Worm (Caenorhabditis elegans) whole organism, L2 larva: Measurements from ENCODE around the gene ccep-135.
A peak's percentile ranks its signal among the peaks of the same experiment; 100 is the strongest.

Source experiments
- C34F6.9 ChIP-seq: fragments of 150-350 bp; optimal IDR thresholded peaks from 2 replicates; lab custom pipeline; 2014; ENCODE audit warnings: missing biosample characterization, missing genetic modification characterization
- F13H6.1 ChIP-seq: sonication (generic microtip); optimal IDR thresholded peaks from 2 replicates; lab custom pipeline; 2016; ENCODE audit warnings: missing genetic modification characterization, missing compliant biosample characterization
- R02D3.7 ChIP-seq: fragments of 150-350 bp; optimal IDR thresholded peaks from 2 replicates; lab custom pipeline; 2014; ENCODE audit warnings: missing biosample characterization, missing genetic modification characterization
- Y55F3AM.14 ChIP-seq: fragments of 200-800 bp; sonication (Bioruptor generic); optimal IDR thresholded peaks from 2 replicates; lab custom pipeline; 2018; ENCODE audit warnings: mild to moderate bottlenecking, missing genetic modification characterization, missing compliant biosample characterization
- ZK546.5 ChIP-seq: sonication (generic microtip); optimal IDR thresholded peaks from 2 replicates; lab custom pipeline; 2017; ENCODE audit warnings: missing biosample characterization, missing genetic modification characterization
- alr-1 ChIP-seq: fragments of 150-350 bp; optimal IDR thresholded peaks from 2 replicates; lab custom pipeline; 2014; ENCODE audit warnings: missing biosample characterization, missing genetic modification characterization
- aly-2 ChIP-seq: fragments of 150-350 bp; optimal IDR thresholded peaks from 2 replicates; lab custom pipeline; 2014; ENCODE audit warnings: missing biosample characterization, missing genetic modification characterization
- ama-1 ChIP-seq: fragments of 150-350 bp; optimal IDR thresholded peaks from 2 replicates; lab custom pipeline; 2018; ENCODE audit warnings: inconsistent platforms
- blmp-1 ChIP-seq: sonication (generic microtip); optimal IDR thresholded peaks from 2 replicates; lab custom pipeline; 2017; ENCODE audit warnings: missing genetic modification characterization, mild to moderate bottlenecking, missing compliant biosample characterization, antibody characterized with exemption, moderate library complexity; ENCODE audit not compliant: insufficient read depth
- ceh-16 ChIP-seq: fragments of 150-350 bp; optimal IDR thresholded peaks from 2 replicates; lab custom pipeline; 2014; ENCODE audit warnings: missing biosample characterization, missing genetic modification characterization
- ceh-82 ChIP-seq: fragments of 150-350 bp; optimal IDR thresholded peaks from 2 replicates; lab custom pipeline; 2014; ENCODE audit warnings: missing biosample characterization, missing genetic modification characterization
- crh-2 ChIP-seq: sonication (generic microtip); optimal IDR thresholded peaks from 2 replicates; lab custom pipeline; 2017; ENCODE audit warnings: missing biosample characterization, missing genetic modification characterization
- dmd-4 ChIP-seq: sonication (generic microtip); optimal IDR thresholded peaks from 2 replicates; lab custom pipeline; 2017; ENCODE audit warnings: missing biosample characterization, missing genetic modification characterization
- egl-27 ChIP-seq: sonication (generic microtip); optimal IDR thresholded peaks from 3 replicates; lab custom pipeline; 2017; ENCODE audit warnings: missing biosample characterization, missing genetic modification reagents, missing genetic modification characterization
- elt-1 ChIP-seq: fragments of 150-350 bp; optimal IDR thresholded peaks from 2 replicates; lab custom pipeline; 2014; ENCODE audit warnings: missing biosample characterization, missing genetic modification characterization
- elt-3 ChIP-seq: sonication (generic microtip); optimal IDR thresholded peaks from 2 replicates; lab custom pipeline; 2017; ENCODE audit warnings: missing biosample characterization, missing genetic modification characterization
- fos-1 ChIP-seq: fragments of 150-350 bp; optimal IDR thresholded peaks from 2 replicates; lab custom pipeline; 2014; ENCODE audit warnings: missing biosample characterization, missing genetic modification characterization
- gmeb-1 ChIP-seq: fragments of 150-350 bp; optimal IDR thresholded peaks from 2 replicates; lab custom pipeline; 2014; ENCODE audit warnings: missing biosample characterization, missing genetic modification characterization
- lin-11 ChIP-seq: fragments of 150-350 bp; sonication (generic microtip); optimal IDR thresholded peaks from 2 replicates; lab custom pipeline; 2014; ENCODE audit warnings: missing biosample characterization, missing genetic modification characterization, inconsistent platforms, mixed read lengths
- lin-13 ChIP-seq: fragments of 150-350 bp; optimal IDR thresholded peaks from 2 replicates; lab custom pipeline; 2014; ENCODE audit warnings: missing biosample characterization, missing genetic modification reagents, missing genetic modification characterization
- lin-39 ChIP-seq: fragments of 150-350 bp; optimal IDR thresholded peaks from 2 replicates; lab custom pipeline; 2014; ENCODE audit warnings: missing biosample characterization, missing genetic modification reagents, missing genetic modification characterization
- lsy-2 ChIP-seq, 2 experiments: fragments of 150-350 bp in 1 of 2; sonication (generic microtip) in 1 of 2; optimal IDR thresholded peaks; 2 replicates each; lab custom pipeline; 2014 to 2017; ENCODE audit warnings: missing biosample characterization in 2 of 2, missing genetic modification characterization in 2 of 2
- mab-5 ChIP-seq: fragments of 150-350 bp; optimal IDR thresholded peaks from 2 replicates; lab custom pipeline; 2014; ENCODE audit warnings: missing biosample characterization, missing genetic modification characterization
- mbf-1 ChIP-seq: sonication (generic microtip); optimal IDR thresholded peaks from 2 replicates; lab custom pipeline; 2017; ENCODE audit warnings: missing biosample characterization, missing genetic modification characterization
- mdl-1 ChIP-seq, 2 experiments: fragments of 150-350 bp in 1 of 2; sonication (generic microtip) in 1 of 2; optimal IDR thresholded peaks; 2 replicates each; lab custom pipeline; 2017; ENCODE audit warnings: missing biosample characterization in 2 of 2, missing genetic modification characterization in 2 of 2
- nhr-10 ChIP-seq: sonication (generic microtip); optimal IDR thresholded peaks from 2 replicates; lab custom pipeline; 2017; ENCODE audit warnings: missing biosample characterization, missing genetic modification characterization
- nhr-11 ChIP-seq: fragments of 150-350 bp; optimal IDR thresholded peaks from 2 replicates; lab custom pipeline; 2014; ENCODE audit warnings: missing biosample characterization, missing genetic modification characterization
- nhr-12 ChIP-seq: fragments of 150-350 bp; optimal IDR thresholded peaks from 2 replicates; lab custom pipeline; 2014; ENCODE audit warnings: missing biosample characterization, missing genetic modification characterization
- nhr-129 ChIP-seq: fragments of 150-350 bp; optimal IDR thresholded peaks from 2 replicates; lab custom pipeline; 2014; ENCODE audit warnings: missing biosample characterization, missing genetic modification characterization
- nhr-21 ChIP-seq: fragments of 150-350 bp; optimal IDR thresholded peaks from 2 replicates; lab custom pipeline; 2014; ENCODE audit warnings: missing biosample characterization, missing genetic modification characterization
- nhr-23 ChIP-seq: fragments of 150-350 bp; optimal IDR thresholded peaks from 2 replicates; lab custom pipeline; 2014; ENCODE audit warnings: missing biosample characterization, missing genetic modification reagents, missing genetic modification characterization
- nhr-237 ChIP-seq: fragments of 150-350 bp; optimal IDR thresholded peaks from 2 replicates; lab custom pipeline; 2014; ENCODE audit warnings: missing biosample characterization, missing genetic modification characterization
- nhr-25 ChIP-seq: fragments of 150-350 bp; sonication (generic microtip); optimal IDR thresholded peaks from 3 replicates; lab custom pipeline; 2014; ENCODE audit warnings: missing biosample characterization, missing genetic modification characterization
- nhr-6 ChIP-seq: fragments of 150-350 bp; optimal IDR thresholded peaks from 2 replicates; lab custom pipeline; 2014; ENCODE audit warnings: missing biosample characterization, missing genetic modification characterization
- nhr-77 ChIP-seq: fragments of 150-350 bp; optimal IDR thresholded peaks from 2 replicates; lab custom pipeline; 2014; ENCODE audit warnings: missing biosample characterization, missing genetic modification characterization
- peb-1 ChIP-seq: fragments of 150-350 bp; optimal IDR thresholded peaks from 2 replicates; lab custom pipeline; 2014; ENCODE audit warnings: missing biosample characterization, missing genetic modification characterization
- sem-4 ChIP-seq: fragments of 150-350 bp; optimal IDR thresholded peaks from 2 replicates; lab custom pipeline; 2014; ENCODE audit warnings: missing biosample characterization, missing genetic modification reagents, missing genetic modification characterization
- skn-1 ChIP-seq: sonication (generic microtip); optimal IDR thresholded peaks from 2 replicates; lab custom pipeline; 2017; ENCODE audit warnings: missing biosample characterization, missing genetic modification characterization
- sma-3 ChIP-seq: sonication (generic microtip); optimal IDR thresholded peaks from 2 replicates; lab custom pipeline; 2016; ENCODE audit warnings: missing genetic modification reagents, missing genetic modification characterization, missing compliant biosample characterization
- sma-9 ChIP-seq, 2 experiments: fragments of 150-350 bp in 1 of 2; sonication (generic microtip) in 1 of 2; optimal IDR thresholded peaks; 2 replicates each; lab custom pipeline; 2014 to 2016; ENCODE audit warnings: missing genetic modification characterization in 2 of 2, mild to moderate bottlenecking in 1 of 2, missing biosample characterization in 1 of 2, missing compliant biosample characterization in 1 of 2, missing genetic modification reagents in 1 of 2, moderate library complexity in 1 of 2
- snpc-4 ChIP-seq: fragments of 150-350 bp; optimal IDR thresholded peaks from 2 replicates; lab custom pipeline; 2014; ENCODE audit warnings: missing biosample characterization, missing genetic modification characterization
- unc-39 ChIP-seq: fragments of 150-350 bp; optimal IDR thresholded peaks from 2 replicates; lab custom pipeline; 2014; ENCODE audit warnings: missing biosample characterization, missing genetic modification characterization
- unc-55 ChIP-seq: fragments of 150-350 bp; sonication (generic microtip); optimal IDR thresholded peaks from 3 replicates; lab custom pipeline; 2014; ENCODE audit warnings: missing biosample characterization, missing genetic modification reagents, missing genetic modification characterization
- unc-62 ChIP-seq: fragments of 150-350 bp; optimal IDR thresholded peaks from 2 replicates; lab custom pipeline; 2014; ENCODE audit warnings: missing biosample characterization, missing genetic modification reagents, missing genetic modification characterization
- zag-1 ChIP-seq: fragments of 150-350 bp; optimal IDR thresholded peaks from 2 replicates; lab custom pipeline; 2014; ENCODE audit warnings: missing biosample characterization, missing genetic modification characterization
- ztf-1 ChIP-seq: fragments of 200-800 bp; sonication (Bioruptor generic); conservative IDR thresholded peaks from 2 replicates; pipeline ENCODE4 v1.3.6; 2022; ENCODE audit warnings: missing genetic modification characterization, missing compliant biosample characterization
- ztf-11 ChIP-seq: sonication (generic microtip); optimal IDR thresholded peaks from 2 replicates; lab custom pipeline; 2017; ENCODE audit warnings: missing biosample characterization, missing genetic modification characterization
- ztf-4 ChIP-seq: fragments of 150-350 bp; optimal IDR thresholded peaks from 2 replicates; lab custom pipeline; 2014; ENCODE audit warnings: missing biosample characterization, missing genetic modification characterization

The ccep-135 gene

DNA sequence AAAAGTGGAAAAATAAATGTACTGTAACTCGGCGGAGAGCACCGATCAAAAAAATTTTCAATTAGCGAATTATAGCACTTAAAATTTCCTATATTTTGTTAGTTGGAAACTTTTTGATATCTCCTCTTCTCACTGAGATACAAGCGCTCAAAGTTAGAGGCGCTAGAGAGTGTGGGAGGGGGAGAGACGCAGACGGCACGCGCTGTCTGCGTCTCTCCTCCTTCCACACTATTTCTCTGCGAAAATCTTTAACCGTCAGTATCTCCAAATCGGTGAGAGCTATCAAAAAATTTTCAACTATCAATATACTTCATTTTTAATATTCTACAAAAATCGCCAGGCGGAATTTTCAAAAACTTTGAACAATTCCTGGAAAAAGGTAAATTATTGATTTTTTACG is 24.9 kb upstream of the ccep-135 start:
- TF ChIP-seq ZK546.5 (no peak), mab-5 (tag; lab: Kevin White, UChicago) (no peak), sma-3 (GFP tag; lab: Kevin White, UChicago) (no peak), nhr-77 (tag; lab: Kevin White, UChicago) (no peak), gmeb-1 (tag; lab: Kevin White, UChicago) (no peak), nhr-129 (no peak), zag-1 (tag; lab: Kevin White, UChicago) (no peak), nhr-12 (tag; lab: Kevin White, UChicago) (no peak), mdl-1 (tag; optimal IDR thresholded peaks at IDR 0.05; lab: Kevin White, UChicago) (no peak), R02D3.7 (no peak), crh-2 (no peak), unc-55 (GFP tag; lab: Kevin White, UChicago) (no peak)

- TF ChIP-seq nhr-11 (tag; lab: Kevin White, UChicago) (no peak), nhr-77 (tag; lab: Kevin White, UChicago) (peak; percentile 35), nhr-25 (peak; percentile 87), lin-39 (tag; lab: Kevin White, UChicago) (no peak), ceh-82 (peak; percentile 34), ama-1 (lab: Kevin White, UChicago) (peak; percentile 75), ztf-1 (GFP tag; lab: Robert Waterston, UW) (no peak), nhr-21 (tag; lab: Kevin White, UChicago) (peak; percentile 75), unc-62 (GFP tag; lab: Kevin White, UChicago) (no peak), aly-2 (tag; lab: Kevin White, UChicago) (no peak), ztf-4 (peak; percentile 63), lin-13 (peak; percentile 95), unc-55 (GFP tag; lab: Kevin White, UChicago) (peak; percentile 97), nhr-6 (peak; percentile 51), lsy-2 (tag; optimal IDR thresholded peaks at IDR 0.05; lab: Kevin White, UChicago) (peak; percentile 95 to 99), C34F6.9 (peak; percentile 93), sma-3 (GFP tag; lab: Kevin White, UChicago) (peak; percentile 74), mdl-1 (tag; optimal IDR thresholded peaks at IDR 0.05; lab: Kevin White, UChicago) (no peak), skn-1 (tag; lab: Kevin White, UChicago) (no peak), nhr-23 (tag; lab: Kevin White, UChicago) (no peak), nhr-129 (peak; percentile 89), sem-4 (tag; lab: Kevin White, UChicago) (peak; percentile 40), sma-9 (GFP tag; optimal IDR thresholded peaks at IDR 0.05; lab: Kevin White, UChicago) (no peak), sma-9 (tag; optimal IDR thresholded peaks at IDR 0.05; lab: Kevin White, UChicago) (no peak), alr-1 (tag; lab: Kevin White, UChicago) (no peak), elt-1 (tag; lab: Kevin White, UChicago) (no peak), snpc-4 (tag; lab: Kevin White, UChicago) (peak; percentile 49), egl-27 (tag; lab: Kevin White, UChicago) (peak; percentile 60), nhr-12 (tag; lab: Kevin White, UChicago) (no peak), crh-2 (peak; percentile 85), F13H6.1 (peak; percentile 70), nhr-10 (tag; lab: Kevin White, UChicago) (peak; percentile 32), nhr-237 (peak; percentile 17), Y55F3AM.14 (GFP tag; lab: Kevin White, UChicago) (no peak), peb-1 (tag; lab: Kevin White, UChicago) (no peak), zag-1 (tag; lab: Kevin White, UChicago) (no peak), unc-39 (tag; lab: Kevin White, UChicago) (no peak), blmp-1 (tag; lab: Kevin White, UChicago) (peak; percentile 79), lin-11 (peak; percentile 82), ZK546.5 (peak; percentile 97), ceh-16 (tag; lab: Kevin White, UChicago) (peak; percentile 55), ztf-11 (no peak), R02D3.7 (peak; percentile 16), mbf-1 (tag; lab: Kevin White, UChicago) (no peak), fos-1 (tag; lab: Kevin White, UChicago) (peak; percentile 77), mab-5 (tag; lab: Kevin White, UChicago) (peak; percentile 25), elt-3 (tag; lab: Kevin White, UChicago) (no peak), gmeb-1 (tag; lab: Kevin White, UChicago) (peak; percentile 86), dmd-4 (tag; lab: Kevin White, UChicago) (no peak)
Observed at ce11 chrIII:3067909-3068455, 23.7 kb upstream of the ccep-135 start, which contains the start of gene ubl-1. ubl-1 (plus strand) TSS chrIII:3068310.
